Fruit fly (Drosophila melanogaster) whole organism, embryonic: ENCODE data around the gene haf.

Experiments used
- Bdp1 ChIP-seq: fragments of 200-800 bp; sonication (Bioruptor generic); optimal IDR thresholded peaks from 3 replicates; lab custom pipeline; 2016; ENCODE audit warnings: missing biosample characterization, missing genetic modification characterization
- CG10462 ChIP-seq: fragments of 200-800 bp; sonication (Bioruptor generic); optimal IDR thresholded peaks from 2 replicates; lab custom pipeline; 2016; ENCODE audit warnings: missing biosample characterization, missing genetic modification characterization
- CG11456 ChIP-seq: fragments of 200-800 bp; sonication (Bioruptor generic); IDR thresholded peaks from 3 replicates; pipeline ENCODE4 v1.3.6; 2022; ENCODE audit warnings: missing biosample characterization, missing genetic modification characterization
- CG11560 ChIP-seq: fragments of 200-800 bp; sonication (Bioruptor generic); IDR thresholded peaks from 3 replicates; pipeline ENCODE4 v1.3.6; 2022; ENCODE audit warnings: missing biosample characterization, missing genetic modification characterization
- CG12659 ChIP-seq: fragments of 200-800 bp; sonication (Bioruptor generic); optimal IDR thresholded peaks from 3 replicates; lab custom pipeline; 2017; ENCODE audit warnings: mild to moderate bottlenecking, missing biosample characterization, missing genetic modification reagents, missing genetic modification characterization
- CG12744 ChIP-seq: fragments of 200-800 bp; sonication (Bioruptor generic); optimal IDR thresholded peaks from 2 replicates; lab custom pipeline; 2016; ENCODE audit warnings: missing biosample characterization, missing genetic modification characterization
- CG17568 ChIP-seq: fragments of 200-800 bp; sonication (Bioruptor generic); optimal IDR thresholded peaks from 2 replicates; lab custom pipeline; 2018; ENCODE audit warnings: missing biosample characterization, mild to moderate bottlenecking, missing genetic modification characterization, moderate library complexity
- CG17912 ChIP-seq: fragments of 200-800 bp; sonication (Bioruptor generic); optimal IDR thresholded peaks from 2 replicates; lab custom pipeline; 2018; ENCODE audit warnings: missing biosample characterization, mild to moderate bottlenecking, missing genetic modification characterization
- CG18764 ChIP-seq: fragments of 200-800 bp; sonication (Bioruptor generic); optimal IDR thresholded peaks from 3 replicates; lab custom pipeline; 2016; ENCODE audit warnings: missing biosample characterization, missing genetic modification characterization
- CG30403 ChIP-seq: fragments of 200-800 bp; sonication (Bioruptor generic); optimal IDR thresholded peaks from 3 replicates; lab custom pipeline; 2016; ENCODE audit warnings: missing biosample characterization, missing genetic modification characterization
- CG30431 ChIP-seq: fragments of 200-800 bp; sonication (Bioruptor generic); optimal IDR thresholded peaks from 2 replicates; lab custom pipeline; 2017; ENCODE audit warnings: missing biosample characterization, missing genetic modification characterization
- CG31441 ChIP-seq: fragments of 200-800 bp; sonication (Bioruptor generic); IDR thresholded peaks from 2 replicates; pipeline ENCODE4 v1.3.6; 2022; ENCODE audit warnings: missing biosample characterization, missing genetic modification characterization
- CG33557 ChIP-seq: fragments of 200-800 bp; sonication (Bioruptor generic); optimal IDR thresholded peaks from 2 replicates; lab custom pipeline; 2019; ENCODE audit warnings: missing biosample characterization, mild to moderate bottlenecking, missing genetic modification characterization, moderate library complexity
- CG3847 ChIP-seq: fragments of 200-800 bp; sonication (Bioruptor generic); IDR thresholded peaks from 2 replicates; pipeline ENCODE4 v1.3.6; 2022; ENCODE audit warnings: missing biosample characterization, missing genetic modification characterization
- CG4328 ChIP-seq: fragments of 200-800 bp; sonication (Bioruptor generic); optimal IDR thresholded peaks from 3 replicates; lab custom pipeline; 2017; ENCODE audit warnings: missing biosample characterization, missing genetic modification reagents, missing genetic modification characterization
- CG4730 ChIP-seq: fragments of 200-800 bp; sonication (Bioruptor generic); IDR thresholded peaks from 2 replicates; pipeline ENCODE4 v1.3.6; 2022; ENCODE audit warnings: missing biosample characterization, missing genetic modification characterization
- CG6654 ChIP-seq: fragments of 200-800 bp; sonication (Bioruptor generic); optimal IDR thresholded peaks from 2 replicates; lab custom pipeline; 2017; ENCODE audit warnings: missing biosample characterization, mild to moderate bottlenecking, missing genetic modification characterization
- CG6683 ChIP-seq: fragments of 200-800 bp; sonication (Bioruptor generic); optimal IDR thresholded peaks from 2 replicates; lab custom pipeline; 2017; ENCODE audit warnings: missing biosample characterization, mild to moderate bottlenecking, missing genetic modification characterization, missing genetic modification reagents
- CG6689 ChIP-seq: fragments of 200-800 bp; sonication (Bioruptor generic); IDR thresholded peaks from 2 replicates; pipeline ENCODE4 v1.3.6; 2022; ENCODE audit warnings: missing biosample characterization, missing genetic modification characterization
- CG8359 ChIP-seq: fragments of 200-800 bp; sonication (Bioruptor generic); optimal IDR thresholded peaks from 2 replicates; lab custom pipeline; 2017; ENCODE audit warnings: missing biosample characterization, mild to moderate bottlenecking, missing genetic modification characterization, borderline replicate concordance
- CG8478 ChIP-seq: fragments of >200 bp; optimal IDR thresholded peaks from 2 replicates; lab custom pipeline; 2018
- CHES-1-like ChIP-seq: fragments of 200-800 bp; sonication (Bioruptor generic); optimal IDR thresholded peaks from 2 replicates; lab custom pipeline; 2016; ENCODE audit warnings: missing biosample characterization, missing genetic modification characterization
- HLH54F ChIP-seq: fragments of 200-800 bp; sonication (Bioruptor generic); optimal IDR thresholded peaks from 3 replicates; lab custom pipeline; 2016; ENCODE audit warnings: missing biosample characterization, missing genetic modification characterization
- HmgZ ChIP-seq: fragments of 200-800 bp; sonication (Bioruptor generic); optimal IDR thresholded peaks from 2 replicates; lab custom pipeline; 2018; ENCODE audit warnings: missing biosample characterization, mild to moderate bottlenecking, missing genetic modification characterization
- Hr3 ChIP-seq: fragments of 200-800 bp; sonication (Bioruptor generic); optimal IDR thresholded peaks from 3 replicates; lab custom pipeline; 2016; ENCODE audit warnings: missing biosample characterization, missing genetic modification characterization
- Mrtf ChIP-seq: fragments of 200-800 bp; sonication (Bioruptor generic); IDR thresholded peaks from 3 replicates; pipeline ENCODE4 v1.3.6; 2022; ENCODE audit warnings: missing biosample characterization, missing genetic modification characterization
- NC2β ChIP-seq: fragments of 200-800 bp; sonication (Bioruptor generic); optimal IDR thresholded peaks from 2 replicates; lab custom pipeline; 2016; ENCODE audit warnings: missing biosample characterization, missing genetic modification characterization
- Pdp1 ChIP-seq, 2 experiments: fragments of 200-800 bp; sonication (Bioruptor generic); optimal IDR thresholded peaks; 3 replicates each; lab custom pipeline; 2016; ENCODE audit warnings: missing biosample characterization in 2 of 2, missing genetic modification characterization in 2 of 2, mild to moderate bottlenecking in 1 of 2, moderate library complexity in 1 of 2
- Poxn ChIP-seq: fragments of 200-800 bp; sonication (Bioruptor generic); IDR thresholded peaks from 2 replicates; pipeline ENCODE4 v1.3.6; 2022; ENCODE audit warnings: missing biosample characterization, missing genetic modification characterization
- Rfx ChIP-seq: fragments of 200-800 bp; sonication (Bioruptor generic); IDR thresholded peaks from 2 replicates; pipeline ENCODE4 v1.3.6; 2022; ENCODE audit warnings: missing biosample characterization, missing genetic modification characterization
- Sin3A ChIP-seq: fragments of >200 bp; optimal IDR thresholded peaks from 2 replicates; lab custom pipeline; 2018
- Xbp1 ChIP-seq: fragments of 200-800 bp; sonication (Bioruptor generic); optimal IDR thresholded peaks from 3 replicates; lab custom pipeline; 2016; ENCODE audit warnings: missing biosample characterization, mild to moderate bottlenecking, missing genetic modification characterization
- ab ChIP-seq: fragments of 200-800 bp; sonication (Bioruptor generic); optimal IDR thresholded peaks from 2 replicates; lab custom pipeline; 2016; ENCODE audit warnings: missing biosample characterization, missing genetic modification characterization
- bbx ChIP-seq: fragments of 200-800 bp; sonication (Bioruptor generic); IDR thresholded peaks from 2 replicates; pipeline ENCODE4 v1.3.6; 2022; ENCODE audit warnings: missing biosample characterization, missing genetic modification characterization; ENCODE audit not compliant: partially characterized antibody
- cas ChIP-seq: fragments of 200-800 bp; sonication (Bioruptor generic); IDR thresholded peaks from 2 replicates; pipeline ENCODE4 v1.3.6; 2022; ENCODE audit warnings: missing biosample characterization, missing genetic modification characterization
- dati ChIP-seq: fragments of 200-800 bp; sonication (Bioruptor generic); IDR thresholded peaks from 2 replicates; pipeline ENCODE4 v1.3.6; 2022; ENCODE audit warnings: missing biosample characterization, missing genetic modification characterization
- dm ChIP-seq: fragments of 200-800 bp; sonication (Bioruptor generic); optimal IDR thresholded peaks from 3 replicates; lab custom pipeline; 2016; ENCODE audit warnings: missing biosample characterization, missing genetic modification characterization
- esg ChIP-seq: fragments of 200-800 bp; sonication (Bioruptor generic); conservative IDR thresholded peaks from 2 replicates; pipeline ENCODE4 v1.3.6; 2022; ENCODE audit warnings: missing biosample characterization, missing genetic modification characterization
- gsb ChIP-seq: fragments of 200-800 bp; sonication (Bioruptor generic); IDR thresholded peaks from 2 replicates; pipeline ENCODE4 v1.3.6; 2022; ENCODE audit warnings: missing biosample characterization, missing genetic modification characterization
- her ChIP-seq: fragments of 200-800 bp; sonication (Bioruptor generic); optimal IDR thresholded peaks from 2 replicates; lab custom pipeline; 2016; ENCODE audit warnings: missing biosample characterization, missing genetic modification characterization
- klu ChIP-seq: fragments of 200-800 bp; sonication (Bioruptor generic); IDR thresholded peaks from 2 replicates; pipeline ENCODE4 v1.3.6; 2022; ENCODE audit warnings: missing biosample characterization, missing genetic modification characterization
- luna ChIP-seq: fragments of 200-800 bp; sonication (Bioruptor generic); optimal IDR thresholded peaks from 2 replicates; lab custom pipeline; 2016; ENCODE audit warnings: missing biosample characterization, missing genetic modification characterization
- mam ChIP-seq: fragments of 200-800 bp; sonication (Bioruptor generic); optimal IDR thresholded peaks from 3 replicates; lab custom pipeline; 2016; ENCODE audit warnings: missing biosample characterization, missing genetic modification characterization
- nerfin-1 ChIP-seq: fragments of 200-800 bp; sonication (Bioruptor generic); optimal IDR thresholded peaks from 3 replicates; lab custom pipeline; 2019; ENCODE audit warnings: missing biosample characterization, mild to moderate bottlenecking, missing genetic modification characterization, moderate library complexity
- nmo ChIP-seq: fragments of 200-800 bp; sonication (Bioruptor generic); optimal IDR thresholded peaks from 2 replicates; lab custom pipeline; 2018; ENCODE audit warnings: missing biosample characterization, mild to moderate bottlenecking, missing genetic modification characterization, moderate library complexity
- nom ChIP-seq: fragments of 200-800 bp; sonication (Bioruptor generic); optimal IDR thresholded peaks from 2 replicates; lab custom pipeline; 2017; ENCODE audit warnings: missing biosample characterization, missing genetic modification characterization, mild to moderate bottlenecking, moderate library complexity, missing genetic modification reagents
- org-1 ChIP-seq: fragments of 200-800 bp; sonication (Bioruptor generic); optimal IDR thresholded peaks from 2 replicates; lab custom pipeline; 2017; ENCODE audit warnings: missing biosample characterization, missing genetic modification characterization
- run ChIP-seq: fragments of 200-800 bp; sonication (Bioruptor generic); optimal IDR thresholded peaks from 3 replicates; lab custom pipeline; 2018; ENCODE audit warnings: missing biosample characterization, mild to moderate bottlenecking, missing genetic modification characterization
- sim ChIP-seq: fragments of 200-800 bp; sonication (Bioruptor generic); IDR thresholded peaks from 2 replicates; pipeline ENCODE4 v1.3.6; 2022; ENCODE audit warnings: missing biosample characterization, missing genetic modification characterization
- ttk ChIP-seq: fragments of 200-800 bp; sonication (Bioruptor generic); IDR thresholded peaks from 2 replicates; pipeline ENCODE4 v2.1.2; 2022; ENCODE audit warnings: missing biosample characterization, missing genetic modification characterization
- unpg ChIP-seq: fragments of 200-800 bp; sonication (Bioruptor generic); optimal IDR thresholded peaks from 3 replicates; lab custom pipeline; 2018; ENCODE audit warnings: missing biosample characterization, mild to moderate bottlenecking, missing genetic modification characterization, moderate library complexity

The haf gene

DNA sequence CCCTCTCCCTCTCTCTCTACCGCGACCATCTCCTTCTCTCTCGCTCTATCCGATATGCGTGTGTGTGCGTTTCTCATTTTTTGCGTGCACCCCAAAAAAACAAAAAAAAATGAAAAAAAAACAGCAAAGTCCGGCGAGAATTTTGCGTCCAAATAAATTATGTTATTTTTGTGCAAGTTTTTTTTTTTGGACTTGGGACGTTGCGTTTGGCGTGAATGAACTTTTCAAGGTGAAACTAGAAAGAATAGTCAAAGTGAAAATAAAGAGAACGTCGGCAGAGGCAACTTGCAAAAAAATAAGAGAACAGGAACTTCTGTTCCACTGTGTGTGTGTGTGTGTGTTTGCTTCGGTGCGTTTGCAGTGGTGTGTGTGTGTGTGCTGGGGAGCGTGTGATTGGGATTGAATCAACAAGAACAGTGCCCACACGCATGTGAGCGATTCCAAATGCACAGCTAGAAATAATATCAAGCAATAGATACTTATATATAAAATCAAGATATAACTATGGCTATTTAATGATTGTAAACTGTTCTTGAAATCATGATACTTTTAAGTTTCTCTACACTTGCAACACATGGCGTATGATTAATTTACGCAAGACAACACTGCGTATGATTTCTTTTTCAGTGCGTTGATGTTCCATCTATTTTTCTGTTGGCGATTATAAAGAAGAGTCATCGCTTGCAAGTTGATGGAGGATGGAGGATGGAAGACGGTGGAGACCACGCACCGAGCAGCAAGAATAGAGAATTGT is 74.5 kb downstream of the haf start (continued):
- TF ChIP-seq CG17568, result no peak
- peak; percentile 50 for TF ChIP-seq CG30403 (GFP tag; lab: Kevin White, UChicago)
- TF ChIP-seq ttk (GFP tag; lab: Robert Waterston, UW), result 0 out of 2 replicates have a peak, but pooled peaks have one; percentile 36
- TF ChIP-seq CG12744 (GFP tag; lab: Kevin White, UChicago), result no peak
- TF ChIP-seq Bdp1, result no peak
- TF ChIP-seq run (tag; lab: Kevin White, UChicago), result no peak
- TF ChIP-seq CG6654 (GFP tag; lab: Kevin White, UChicago), result no peak
- peak; percentile 38 for TF ChIP-seq Hr3 (GFP tag; lab: Kevin White, UChicago)
- TF ChIP-seq esg (GFP tag; lab: Robert Waterston, UW), result peak; percentile 52
- no peak for TF ChIP-seq sim (GFP tag; lab: Robert Waterston, UW)
- TF ChIP-seq Mrtf (GFP tag; lab: Robert Waterston, UW), result no peak
- peak; percentile 28; the same call in 1 of the 2 replicates for TF ChIP-seq klu (GFP tag; lab: Robert Waterston, UW)
- peak; percentile 59; the same call in 1 of the 2 replicates for TF ChIP-seq CG3847 (GFP tag; lab: Robert Waterston, UW)
- no peak for TF ChIP-seq CG6683 (GFP tag; lab: Kevin White, UChicago)
- no peak for TF ChIP-seq NC2β
- TF ChIP-seq ab, result no peak
- peak; percentile 56 for TF ChIP-seq unpg (GFP tag; lab: Kevin White, UChicago)
- no peak for TF ChIP-seq Sin3A
- peak; percentile 83 for TF ChIP-seq Rfx
- TF ChIP-seq CG8359 (GFP tag; lab: Kevin White, UChicago), result no peak
- no peak for TF ChIP-seq nerfin-1
- TF ChIP-seq CG4328, result no peak
- TF ChIP-seq mam (GFP tag; lab: Kevin White, UChicago), result peak; percentile 28
- peak; percentile 30 to 55 for TF ChIP-seq Pdp1 (GFP tag; optimal IDR thresholded peaks at IDR 0.05; lab: Kevin White, UChicago)
- TF ChIP-seq Poxn (GFP tag; lab: Robert Waterston, UW), result no peak
- no peak for TF ChIP-seq cas (GFP tag; lab: Robert Waterston, UW)
- TF ChIP-seq CG11456 (GFP tag; lab: Robert Waterston, UW), result peak; percentile 26; the same call in 1 of the 3 replicates
- no peak for TF ChIP-seq CG6689 (GFP tag; lab: Robert Waterston, UW)
- no peak for TF ChIP-seq CG10462 (GFP tag; lab: Kevin White, UChicago)
- TF ChIP-seq CG8478 (lab: Kevin White, UChicago), result no peak
- peak; percentile 55 for TF ChIP-seq HmgZ (tag; lab: Kevin White, UChicago)
- TF ChIP-seq CG18764 (GFP tag; lab: Kevin White, UChicago), result no peak
- peak; percentile 33 for TF ChIP-seq org-1 (GFP tag; lab: Kevin White, UChicago)
- TF ChIP-seq CG11560 (tag; lab: Robert Waterston, UW), result 0 out of 3 replicates have a peak, but pooled peaks have one; percentile 32
- TF ChIP-seq CG17912 (GFP tag; lab: Kevin White, UChicago), result no peak
- peak; percentile 70 for TF ChIP-seq gsb (GFP tag; lab: Robert Waterston, UW)
- no peak for TF ChIP-seq bbx
- TF ChIP-seq dm (GFP tag; lab: Kevin White, UChicago), result no peak
- no peak for TF ChIP-seq CHES-1-like (GFP tag; lab: Kevin White, UChicago)
- 0 out of 2 replicates have a peak, but pooled peaks have one; percentile 23 for TF ChIP-seq CG31441
- TF ChIP-seq luna (GFP tag; lab: Kevin White, UChicago), result no peak
- TF ChIP-seq CG33557, result no peak
- no peak for TF ChIP-seq CG30431 (GFP tag; lab: Kevin White, UChicago)
- no peak for TF ChIP-seq nom (GFP tag; lab: Kevin White, UChicago)
- no peak for TF ChIP-seq dati (GFP tag; lab: Robert Waterston, UW)
- no peak for TF ChIP-seq her (GFP tag; lab: Kevin White, UChicago)
- peak; percentile 39 for TF ChIP-seq nmo (GFP tag; lab: Kevin White, UChicago)
- TF ChIP-seq CG12659 (GFP tag; lab: Kevin White, UChicago), result peak; percentile 59
- TF ChIP-seq HLH54F (GFP tag; lab: Kevin White, UChicago), result peak; percentile 39
- peak; percentile 30; the same call in 1 of the 2 replicates for TF ChIP-seq CG4730 (GFP tag; lab: Robert Waterston, UW)
- TF ChIP-seq Xbp1, result peak; percentile 50
